Worm (Caenorhabditis elegans) whole organism, young adult: Measurements from ENCODE around the gene twk-10.

ENCODE experiments used
- F49E8.2 ChIP-seq: sonication (generic microtip); optimal IDR thresholded peaks from 3 replicates; lab custom pipeline; 2017; ENCODE audit warnings: missing genetic modification characterization, mild to moderate bottlenecking, missing compliant biosample characterization, antibody characterized with exemption, moderate library complexity; ENCODE audit not compliant: insufficient read depth
- F57C9.4 ChIP-seq: sonication (generic microtip); optimal IDR thresholded peaks from 2 replicates; lab custom pipeline; 2017; ENCODE audit warnings: mild to moderate bottlenecking, missing genetic modification characterization, missing compliant biosample characterization
- ama-1 ChIP-seq, 3 experiments: fragments of 150-350 bp in 1 of 3; sonication (generic microtip) in 2 of 3; optimal IDR thresholded peaks; 2 replicates each; lab custom pipeline; 2014 to 2018; ENCODE audit warnings: missing biosample characterization in 2 of 3, missing genetic modification characterization in 2 of 3, missing genetic modification reagents in 2 of 3
- attf-5 ChIP-seq: fragments of 200-800 bp; sonication (Bioruptor generic); optimal IDR thresholded peaks from 2 replicates; lab custom pipeline; 2018; ENCODE audit warnings: mild to moderate bottlenecking, missing genetic modification characterization, missing compliant biosample characterization
- attf-6 ChIP-seq: fragments of 200-800 bp; sonication (Bioruptor generic); IDR thresholded peaks from 2 replicates; pipeline ENCODE4 v1.3.6; 2022; ENCODE audit warnings: missing genetic modification reagents, missing genetic modification characterization, missing compliant biosample characterization
- egl-18 ChIP-seq: fragments of 200-800 bp; sonication (Bioruptor generic); IDR thresholded peaks from 2 replicates; pipeline ENCODE4 v1.3.6; 2022; ENCODE audit warnings: missing genetic modification reagents, missing genetic modification characterization, missing compliant biosample characterization
- madf-3 ChIP-seq: fragments of 200-800 bp; sonication (Bioruptor generic); IDR thresholded peaks from 2 replicates; pipeline ENCODE4 v1.3.6; 2022; ENCODE audit warnings: missing genetic modification reagents, missing genetic modification characterization, missing compliant biosample characterization
- mcd-1 ChIP-seq: fragments of 200-800 bp; sonication (Bioruptor generic); IDR thresholded peaks from 2 replicates; pipeline ENCODE4 v1.3.6; 2022; ENCODE audit warnings: missing genetic modification reagents, missing genetic modification characterization, missing compliant biosample characterization
- nfya-1 ChIP-seq: sonication (generic microtip); optimal IDR thresholded peaks from 2 replicates; lab custom pipeline; 2017; ENCODE audit warnings: antibody characterized with exemption, missing compliant biosample characterization, missing genetic modification characterization, borderline replicate concordance; ENCODE audit not compliant: insufficient read depth
- ztf-22 ChIP-seq: fragments of 200-800 bp; sonication (Bioruptor generic); optimal IDR thresholded peaks from 2 replicates; lab custom pipeline; 2018; ENCODE audit warnings: mild to moderate bottlenecking, missing genetic modification characterization, moderate library complexity, missing compliant biosample characterization
- ztf-28 ChIP-seq: fragments of 200-800 bp; sonication (Bioruptor generic); IDR thresholded peaks from 2 replicates; pipeline ENCODE4 v1.3.6; 2022; ENCODE audit warnings: missing genetic modification reagents, missing genetic modification characterization, missing compliant biosample characterization
- ztf-6 ChIP-seq: fragments of 200-800 bp; sonication (Bioruptor generic); IDR thresholded peaks from 2 replicates; pipeline ENCODE4 v1.3.6; 2022; ENCODE audit warnings: missing genetic modification reagents, missing genetic modification characterization, missing compliant biosample characterization

DNA sequence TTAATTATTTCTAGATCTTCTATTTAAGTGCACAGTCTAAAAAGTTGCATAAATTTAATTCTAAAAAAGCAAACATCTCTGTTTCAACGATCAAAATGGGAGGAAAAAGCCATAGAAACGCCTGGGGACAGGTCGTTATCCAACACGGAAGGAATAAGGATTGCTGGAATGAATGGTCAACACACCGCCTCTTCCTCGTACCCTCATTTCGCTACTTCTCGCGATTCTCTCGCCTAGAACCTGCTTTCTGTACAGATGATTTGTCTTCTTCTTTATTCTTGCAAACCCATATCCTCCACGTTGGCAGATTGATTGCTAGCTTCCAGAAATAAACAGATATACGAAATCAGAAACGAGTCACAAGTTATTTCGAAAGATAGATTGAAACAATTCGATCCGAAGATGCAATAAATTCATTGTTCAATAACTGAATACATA is 37.2 kb upstream of the twk-10 start, which contains the start of gene dpy-11:
- no peak for TF ChIP-seq F49E8.2 (tag; lab: Kevin White, UChicago)
- no peak; the same call in 1 of the 2 replicates for TF ChIP-seq attf-6 (GFP tag; lab: Robert Waterston, UW)
- TF ChIP-seq ama-1 (optimal IDR thresholded peaks at IDR 0.05; lab: Kevin White, UChicago): peak; percentile 98
- no peak for TF ChIP-seq ama-1 (GFP tag; optimal IDR thresholded peaks at IDR 0.05; lab: Kevin White, UChicago)
- TF ChIP-seq mcd-1 (GFP tag; lab: Robert Waterston, UW): peak; percentile 58; the same call in 1 of the 2 replicates
- no peak for TF ChIP-seq egl-18 (GFP tag; lab: Robert Waterston, UW)
- no peak for TF ChIP-seq F57C9.4 (tag; lab: Kevin White, UChicago)
- TF ChIP-seq madf-3 (GFP tag; lab: Robert Waterston, UW): peak; percentile 80
- peak; percentile 23 for TF ChIP-seq attf-5
- peak; percentile 19 for TF ChIP-seq ztf-22
- TF ChIP-seq ztf-28 (GFP tag; lab: Robert Waterston, UW): no peak
- no peak for TF ChIP-seq ztf-6 (GFP tag; lab: Robert Waterston, UW)
- no peak for TF ChIP-seq nfya-1 (tag; lab: Kevin White, UChicago)
